Fruit fly (Drosophila melanogaster) whole organism, embryonic: ENCODE measurements around the gene CG10993.
A peak's percentile ranks its signal among the peaks of the same experiment; 100 is the strongest.

Experiments
- CG10462 ChIP-seq: fragments of 200-800 bp; sonication (Bioruptor generic); optimal IDR thresholded peaks from 2 replicates; lab custom pipeline; 2016; ENCODE audit warnings: missing biosample characterization, missing genetic modification characterization
- CG13775 ChIP-seq: fragments of 200-800 bp; sonication (Bioruptor generic); optimal IDR thresholded peaks from 3 replicates; lab custom pipeline; 2017; ENCODE audit warnings: missing biosample characterization, mild to moderate bottlenecking, missing genetic modification characterization
- CG15269 ChIP-seq: fragments of 200-800 bp; sonication (Bioruptor generic); optimal IDR thresholded peaks from 2 replicates; lab custom pipeline; 2018; ENCODE audit warnings: missing biosample characterization, mild to moderate bottlenecking, missing genetic modification characterization, moderate library complexity
- CG1529 ChIP-seq: fragments of 200-800 bp; sonication (Bioruptor generic); optimal IDR thresholded peaks from 3 replicates; lab custom pipeline; 2018; ENCODE audit warnings: missing biosample characterization, missing genetic modification characterization
- CG15696 ChIP-seq: fragments of 200-800 bp; sonication (Bioruptor generic); optimal IDR thresholded peaks from 2 replicates; lab custom pipeline; 2019; ENCODE audit warnings: missing biosample characterization, mild to moderate bottlenecking, missing genetic modification characterization, moderate library complexity
- CG16813 ChIP-seq: fragments of 200-800 bp; sonication (Bioruptor generic); IDR thresholded peaks from 3 replicates; pipeline ENCODE4 v1.3.6; 2022; ENCODE audit warnings: missing biosample characterization, missing genetic modification characterization; ENCODE audit not compliant: partially characterized antibody
- CG17359 ChIP-seq: fragments of 200-800 bp; sonication (Bioruptor generic); optimal IDR thresholded peaks from 3 replicates; lab custom pipeline; 2018; ENCODE audit warnings: missing biosample characterization, mild to moderate bottlenecking, missing genetic modification characterization, moderate library complexity
- CG17385 ChIP-seq: fragments of 200-800 bp; sonication (Bioruptor generic); optimal IDR thresholded peaks from 3 replicates; lab custom pipeline; 2018; ENCODE audit warnings: missing biosample characterization, mild to moderate bottlenecking, missing genetic modification characterization
- CG17612 ChIP-seq: fragments of 200-800 bp; sonication (Bioruptor generic); IDR thresholded peaks from 2 replicates; pipeline ENCODE4 v1.3.6; 2022; ENCODE audit warnings: missing biosample characterization, missing genetic modification characterization
- CG17912 ChIP-seq: fragments of 200-800 bp; sonication (Bioruptor generic); optimal IDR thresholded peaks from 2 replicates; lab custom pipeline; 2018; ENCODE audit warnings: missing biosample characterization, mild to moderate bottlenecking, missing genetic modification characterization
- CG18476 ChIP-seq: fragments of 200-800 bp; sonication (Bioruptor generic); optimal IDR thresholded peaks from 2 replicates; lab custom pipeline; 2016; ENCODE audit warnings: missing biosample characterization, mild to moderate bottlenecking, missing genetic modification characterization
- CG31388 ChIP-seq: fragments of 200-800 bp; sonication (Bioruptor generic); optimal IDR thresholded peaks from 2 replicates; lab custom pipeline; 2016; ENCODE audit warnings: missing biosample characterization, missing genetic modification characterization
- CG3163 ChIP-seq: fragments of 200-800 bp; sonication (Bioruptor generic); optimal IDR thresholded peaks from 3 replicates; lab custom pipeline; 2016; ENCODE audit warnings: missing biosample characterization, missing genetic modification characterization
- CG3407 ChIP-seq: fragments of 200-800 bp; sonication (Bioruptor generic); optimal IDR thresholded peaks from 2 replicates; lab custom pipeline; 2018; ENCODE audit warnings: missing biosample characterization, mild to moderate bottlenecking, missing genetic modification characterization
- CG4282 ChIP-seq: fragments of 200-800 bp; sonication (Bioruptor generic); optimal IDR thresholded peaks from 2 replicates; lab custom pipeline; 2016; ENCODE audit warnings: missing biosample characterization, missing genetic modification characterization
- CG4360 ChIP-seq: fragments of 200-800 bp; sonication (Bioruptor generic); IDR thresholded peaks from 2 replicates; pipeline ENCODE4 v1.3.6; 2022; ENCODE audit warnings: missing biosample characterization, missing genetic modification characterization
- CG4707 ChIP-seq: fragments of 200-800 bp; sonication (Bioruptor generic); optimal IDR thresholded peaks from 2 replicates; lab custom pipeline; 2018; ENCODE audit warnings: missing biosample characterization, mild to moderate bottlenecking, missing genetic modification characterization, moderate library complexity
- CG4730 ChIP-seq: fragments of 200-800 bp; sonication (Bioruptor generic); IDR thresholded peaks from 2 replicates; pipeline ENCODE4 v1.3.6; 2022; ENCODE audit warnings: missing biosample characterization, missing genetic modification characterization
- CG6683 ChIP-seq: fragments of 200-800 bp; sonication (Bioruptor generic); optimal IDR thresholded peaks from 2 replicates; lab custom pipeline; 2017; ENCODE audit warnings: missing biosample characterization, mild to moderate bottlenecking, missing genetic modification characterization, missing genetic modification reagents
- CG8478 ChIP-seq: fragments of >200 bp; optimal IDR thresholded peaks from 2 replicates; lab custom pipeline; 2018
- Doc3 ChIP-seq: fragments of 200-800 bp; sonication (Bioruptor generic); IDR thresholded peaks from 3 replicates; pipeline ENCODE4 v1.3.6; 2022; ENCODE audit warnings: missing biosample characterization, missing genetic modification characterization; ENCODE audit not compliant: partially characterized antibody
- Dref ChIP-seq: fragments of 200-800 bp; sonication (Bioruptor generic); IDR thresholded peaks from 2 replicates; pipeline ENCODE4 v1.3.6; 2022; ENCODE audit warnings: missing biosample characterization, missing genetic modification characterization
- Gsc ChIP-seq: fragments of 200-800 bp; sonication (Bioruptor generic); IDR thresholded peaks from 2 replicates; pipeline ENCODE4 v1.3.6; 2022; ENCODE audit warnings: missing biosample characterization, missing genetic modification characterization
- H2.0 ChIP-seq: fragments of 200-800 bp; sonication (Bioruptor generic); IDR thresholded peaks from 2 replicates; pipeline ENCODE4 v1.3.6; 2022; ENCODE audit warnings: missing biosample characterization, missing genetic modification characterization
- HLHmδ ChIP-seq: fragments of 200-800 bp; sonication (Bioruptor generic); optimal IDR thresholded peaks from 2 replicates; lab custom pipeline; 2018; ENCODE audit warnings: missing biosample characterization, mild to moderate bottlenecking, missing genetic modification characterization, moderate library complexity
- Hey ChIP-seq: fragments of 200-800 bp; sonication (Bioruptor generic); optimal IDR thresholded peaks from 3 replicates; lab custom pipeline; 2018; ENCODE audit warnings: missing biosample characterization, mild to moderate bottlenecking, missing genetic modification characterization
- HmgZ ChIP-seq: fragments of 200-800 bp; sonication (Bioruptor generic); optimal IDR thresholded peaks from 2 replicates; lab custom pipeline; 2018; ENCODE audit warnings: missing biosample characterization, mild to moderate bottlenecking, missing genetic modification characterization
- Hr51 ChIP-seq, 2 experiments: fragments of 200-800 bp; sonication (Bioruptor generic); optimal IDR thresholded peaks; 2 replicates in 1 of 2; 3 replicates in 1 of 2; lab custom pipeline; 2016 to 2018; ENCODE audit warnings: missing biosample characterization in 2 of 2, missing genetic modification characterization in 2 of 2, mild to moderate bottlenecking in 1 of 2, moderate library complexity in 1 of 2
- NfI ChIP-seq: fragments of 200-800 bp; sonication (Bioruptor generic); optimal IDR thresholded peaks from 3 replicates; lab custom pipeline; 2018; ENCODE audit warnings: missing biosample characterization, mild to moderate bottlenecking, missing genetic modification characterization, moderate library complexity
- Oaz ChIP-seq: fragments of 200-800 bp; sonication (Bioruptor generic); IDR thresholded peaks from 2 replicates; pipeline ENCODE4 v1.3.6; 2022; ENCODE audit warnings: missing biosample characterization, missing genetic modification characterization
- PHDP ChIP-seq: fragments of 200-800 bp; sonication (Bioruptor generic); optimal IDR thresholded peaks from 3 replicates; lab custom pipeline; 2018; ENCODE audit warnings: missing biosample characterization, mild to moderate bottlenecking, missing genetic modification characterization, moderate library complexity
- Usf ChIP-seq: fragments of 200-800 bp; sonication (Bioruptor generic); optimal IDR thresholded peaks from 2 replicates; lab custom pipeline; 2017; ENCODE audit warnings: missing genotype, missing biosample characterization, missing genetic modification characterization
- Xbp1 ChIP-seq: fragments of 200-800 bp; sonication (Bioruptor generic); optimal IDR thresholded peaks from 3 replicates; lab custom pipeline; 2016; ENCODE audit warnings: missing biosample characterization, mild to moderate bottlenecking, missing genetic modification characterization
- bowl ChIP-seq: fragments of 200-800 bp; sonication (Bioruptor generic); IDR thresholded peaks from 2 replicates; pipeline ENCODE4 v1.3.6; 2022; ENCODE audit warnings: missing biosample characterization, missing genetic modification characterization
- btn ChIP-seq: fragments of 200-800 bp; sonication (Bioruptor generic); optimal IDR thresholded peaks from 2 replicates; lab custom pipeline; 2016; ENCODE audit warnings: missing biosample characterization, missing genetic modification characterization
- dpn ChIP-seq, 2 experiments: fragments of 200-800 bp; sonication (Bioruptor generic); optimal IDR thresholded peaks; 3 replicates each; lab custom pipeline; 2016; ENCODE audit warnings: missing biosample characterization in 2 of 2, missing genetic modification characterization in 2 of 2
- fd64A ChIP-seq: fragments of 200-800 bp; sonication (Bioruptor generic); optimal IDR thresholded peaks from 3 replicates; lab custom pipeline; 2018; ENCODE audit warnings: missing biosample characterization, mild to moderate bottlenecking, missing genetic modification characterization
- ken ChIP-seq: fragments of 200-800 bp; sonication (Bioruptor generic); IDR thresholded peaks from 3 replicates; pipeline ENCODE4 v1.3.6; 2022; ENCODE audit warnings: missing biosample characterization, missing genetic modification characterization
- nmo ChIP-seq: fragments of 200-800 bp; sonication (Bioruptor generic); optimal IDR thresholded peaks from 2 replicates; lab custom pipeline; 2018; ENCODE audit warnings: missing biosample characterization, mild to moderate bottlenecking, missing genetic modification characterization, moderate library complexity
- pan ChIP-seq, 4 experiments: fragments of >200 bp in 3 of 4; fragments of 200-800 bp in 1 of 4; sonication (Bioruptor generic) in 1 of 4; optimal IDR thresholded peaks in 3 of 4; IDR thresholded peaks in 1 of 4; 2 replicates each; pipeline versions ENCODE4 v1.3.6 to Lab custom; 2017 to 2022; ENCODE audit warnings: missing biosample characterization in 2 of 4, missing genetic modification characterization in 2 of 4, mixed read lengths in 1 of 4
- rib ChIP-seq: fragments of 200-800 bp; sonication (Bioruptor generic); IDR thresholded peaks from 2 replicates; pipeline ENCODE4 v1.3.6; 2022; ENCODE audit warnings: missing biosample characterization, missing genetic modification characterization
- schlank ChIP-seq: fragments of 200-800 bp; sonication (Bioruptor generic); optimal IDR thresholded peaks from 2 replicates; lab custom pipeline; 2018; ENCODE audit warnings: missing biosample characterization, mild to moderate bottlenecking, missing genetic modification characterization
- slp2 ChIP-seq: fragments of 200-800 bp; sonication (Bioruptor generic); optimal IDR thresholded peaks from 2 replicates; lab custom pipeline; 2016; ENCODE audit warnings: missing biosample characterization, missing genetic modification characterization
- sob ChIP-seq: fragments of 200-800 bp; sonication (Bioruptor generic); IDR thresholded peaks from 2 replicates; pipeline ENCODE4 v1.3.6; 2022; ENCODE audit warnings: missing biosample characterization, missing genetic modification characterization
- trh ChIP-seq: fragments of 200-800 bp; sonication (Bioruptor generic); optimal IDR thresholded peaks from 2 replicates; lab custom pipeline; 2016; ENCODE audit warnings: missing biosample characterization, missing genetic modification characterization
- vnd ChIP-seq: fragments of 200-800 bp; sonication (Bioruptor generic); IDR thresholded peaks from 3 replicates; pipeline ENCODE4 v1.3.6; 2022; ENCODE audit warnings: missing biosample characterization, missing genetic modification characterization; ENCODE audit not compliant: partially characterized antibody
- yki ChIP-seq: fragments of >200 bp; optimal IDR thresholded peaks from 3 replicates; lab custom pipeline; 2018
- zen2 ChIP-seq: fragments of 200-800 bp; sonication (Bioruptor generic); IDR thresholded peaks from 3 replicates; pipeline ENCODE4 v1.3.6; 2022; ENCODE audit warnings: missing biosample characterization, missing genetic modification characterization; ENCODE audit not compliant: partially characterized antibody

Gene CG10993

DNA sequence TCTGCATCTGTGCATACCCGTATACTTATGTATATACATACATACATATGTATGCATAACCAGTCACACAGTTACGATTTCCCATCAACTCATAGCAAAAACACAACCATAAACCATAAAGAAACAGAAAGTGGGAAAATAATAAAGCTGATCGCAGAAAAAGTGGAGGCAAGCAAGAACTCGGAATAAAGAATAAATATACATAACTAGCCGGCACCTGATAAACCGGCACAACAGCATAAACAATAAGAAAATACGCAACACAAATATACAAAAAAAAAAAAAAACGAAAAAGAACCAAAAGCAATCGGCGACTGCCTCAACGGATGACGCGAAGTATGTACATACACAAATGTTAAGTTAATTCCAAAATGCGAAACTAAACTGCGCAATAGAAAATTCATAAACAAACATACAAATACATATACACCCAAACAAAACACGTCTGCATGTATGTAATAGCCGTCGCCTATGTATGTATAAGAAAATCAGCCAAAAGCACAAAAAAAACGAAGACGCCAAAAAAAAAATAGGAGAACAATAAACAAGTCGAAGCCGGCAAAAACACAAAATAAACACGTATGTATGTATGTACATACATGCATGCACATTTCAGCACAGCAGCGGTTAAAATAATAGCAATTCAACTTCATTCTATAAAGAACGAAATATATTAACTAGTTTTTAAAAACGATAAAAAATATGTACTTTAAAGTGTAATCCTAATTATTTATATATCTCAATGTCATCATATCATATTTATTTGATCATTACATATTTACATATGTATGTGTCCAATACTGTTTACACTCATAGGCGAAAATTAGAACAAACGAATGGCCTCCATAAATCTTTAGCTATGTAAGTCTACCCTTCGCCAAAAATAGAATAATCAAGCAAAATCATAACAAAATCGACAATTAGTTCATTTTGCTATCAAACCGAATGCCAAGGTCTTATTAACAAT lies 41.7 kb downstream of the CG10993 start (continued):
- TF ChIP-seq CG3407 (GFP tag; lab: Kevin White, UChicago) (peak; percentile 13), CG4360 (GFP tag; lab: Robert Waterston, UW) (no peak), Doc3 (no peak), CG3163 (GFP tag; lab: Kevin White, UChicago) (no peak), H2.0 (GFP tag; lab: Robert Waterston, UW) (peak; percentile 75), HLHmδ (no peak), HmgZ (tag; lab: Kevin White, UChicago) (peak; percentile 70), Gsc (GFP tag; lab: Robert Waterston, UW) (no peak), ken (no peak), Oaz (GFP tag; lab: Robert Waterston, UW) (peak; percentile 54; the same call in 1 of the 2 replicates), CG6683 (GFP tag; lab: Kevin White, UChicago) (peak; percentile 17), Dref (GFP tag; lab: Robert Waterston, UW) (no peak), pan (optimal IDR thresholded peaks at IDR 0.05; lab: Kevin White, UChicago) (no peak), pan (GFP tag; optimal IDR thresholded peaks at IDR 0.05 in 1 of 2, IDR thresholded peaks at IDR 0.05 in 1 of 2) (peak in 1 of 2 experiments; percentile 86), vnd (no peak), CG17359 (tag; lab: Kevin White, UChicago) (peak; percentile 66), CG16813 (no peak), CG4730 (peak; percentile 73), PHDP (tag; lab: Kevin White, UChicago) (peak; percentile 85), nmo (GFP tag; lab: Kevin White, UChicago) (peak; percentile 58), CG31388 (GFP tag; lab: Kevin White, UChicago) (peak; percentile 15), CG17912 (no peak), zen2 (GFP tag; lab: Robert Waterston, UW) (no peak), yki (lab: Kevin White, UChicago) (no peak), Hey (tag; lab: Kevin White, UChicago) (no peak), NfI (peak; percentile 67), CG17385 (GFP tag; lab: Kevin White, UChicago) (peak; percentile 72), CG1529 (GFP tag; lab: Kevin White, UChicago) (no peak), CG15696 (no peak), CG17612 (GFP tag; lab: Robert Waterston, UW) (peak; percentile 25; the same call in 1 of the 2 replicates), slp2 (GFP tag; lab: Kevin White, UChicago) (no peak), fd64A (GFP tag; lab: Kevin White, UChicago) (no peak), btn (no peak), CG13775 (GFP tag; lab: Kevin White, UChicago) (peak; percentile 55), bowl (GFP tag; lab: Robert Waterston, UW) (no peak), trh (GFP tag; lab: Kevin White, UChicago) (peak; percentile 42), Hr51 (GFP tag; optimal IDR thresholded peaks at IDR 0.05; lab: Kevin White, UChicago) (peak in 1 of 2 experiments; percentile 81), CG4707 (no peak), CG10462 (GFP tag; lab: Kevin White, UChicago) (no peak), schlank (no peak), CG4282 (GFP tag; lab: Kevin White, UChicago) (no peak), Xbp1 (GFP tag; lab: Kevin White, UChicago) (peak; percentile 42), CG8478 (lab: Kevin White, UChicago) (no peak), rib (GFP tag; lab: Robert Waterston, UW) (peak; percentile 59), dpn (GFP tag; optimal IDR thresholded peaks at IDR 0.05; lab: Kevin White, UChicago) (peak; percentile 47 to 52), Usf (GFP tag; lab: Kevin White, UChicago) (no peak), sob (GFP tag; lab: Robert Waterston, UW) (peak; percentile 73), CG15269 (tag; lab: Kevin White, UChicago) (peak; percentile 84), CG18476 (GFP tag; lab: Kevin White, UChicago) (peak; percentile 41)
